Fruit fly (Drosophila melanogaster) whole organism, embryonic: ENCODE measurements around the gene mRpL10.

Experiments used
- ATbp ChIP-seq: fragments of 200-800 bp; sonication (Bioruptor generic); optimal IDR thresholded peaks from 2 replicates; lab custom pipeline; 2017; ENCODE audit warnings: missing biosample characterization, mild to moderate bottlenecking, missing genetic modification characterization, missing genetic modification reagents
- Awh ChIP-seq: fragments of 200-800 bp; sonication (Bioruptor generic); IDR thresholded peaks from 2 replicates; pipeline ENCODE4, ENCODE4 v1.3.6; 2022; ENCODE audit warnings: missing biosample characterization, missing genetic modification characterization
- CG10654 ChIP-seq: fragments of 200-800 bp; sonication (Bioruptor generic); optimal IDR thresholded peaks from 2 replicates; lab custom pipeline; 2016; ENCODE audit warnings: missing biosample characterization, missing genetic modification characterization
- CG11696 ChIP-seq: fragments of 200-800 bp; sonication (Bioruptor generic); IDR thresholded peaks from 2 replicates; pipeline ENCODE4 v1.3.6; 2022; ENCODE audit warnings: missing biosample characterization, missing genetic modification characterization
- CG13624 ChIP-seq: fragments of 200-800 bp; sonication (Bioruptor generic); optimal IDR thresholded peaks from 2 replicates; lab custom pipeline; 2016; ENCODE audit warnings: missing biosample characterization, missing genetic modification characterization
- CG13775 ChIP-seq: fragments of 200-800 bp; sonication (Bioruptor generic); optimal IDR thresholded peaks from 3 replicates; lab custom pipeline; 2017; ENCODE audit warnings: missing biosample characterization, mild to moderate bottlenecking, missing genetic modification characterization
- CG14860 ChIP-seq: fragments of 200-800 bp; sonication (Bioruptor generic); IDR thresholded peaks from 3 replicates; pipeline ENCODE4 v1.3.6; 2022; ENCODE audit warnings: missing biosample characterization, missing genetic modification characterization; ENCODE audit not compliant: partially characterized antibody
- CG16863 ChIP-seq: fragments of 200-800 bp; sonication (Bioruptor generic); optimal IDR thresholded peaks from 3 replicates; lab custom pipeline; 2016; ENCODE audit warnings: missing biosample characterization, missing genetic modification characterization
- CG17328 ChIP-seq: fragments of 200-800 bp; sonication (Bioruptor generic); IDR thresholded peaks from 2 replicates; pipeline ENCODE4 v1.3.6; 2022; ENCODE audit warnings: missing biosample characterization, missing genetic modification characterization
- CG2129 ChIP-seq: fragments of 200-800 bp; sonication (Bioruptor generic); IDR thresholded peaks from 2 replicates; pipeline ENCODE4 v1.3.6; 2022; ENCODE audit warnings: missing biosample characterization, missing genetic modification characterization; ENCODE audit not compliant: partially characterized antibody
- CG2712 ChIP-seq: fragments of 200-800 bp; optimal IDR thresholded peaks from 3 replicates; lab custom pipeline; 2019; ENCODE audit warnings: missing biosample characterization, mild to moderate bottlenecking, missing genetic modification characterization, moderate library complexity
- CG2889 ChIP-seq: fragments of 200-800 bp; sonication (Bioruptor generic); IDR thresholded peaks from 3 replicates; pipeline ENCODE4 v1.3.6; 2022; ENCODE audit warnings: missing biosample characterization, missing genetic modification characterization
- CG4404 ChIP-seq: fragments of 200-800 bp; sonication (Bioruptor generic); IDR thresholded peaks from 2 replicates; pipeline ENCODE4 v1.3.6; 2022; ENCODE audit warnings: missing biosample characterization, missing genetic modification characterization
- CG6791 ChIP-seq: fragments of 200-800 bp; sonication (Bioruptor generic); IDR thresholded peaks from 3 replicates; pipeline ENCODE4 v1.3.6; 2022; ENCODE audit warnings: missing biosample characterization, missing genetic modification characterization; ENCODE audit not compliant: partially characterized antibody
- Deaf1 ChIP-seq: fragments of 200-800 bp; optimal IDR thresholded peaks from 3 replicates; lab custom pipeline; 2019; ENCODE audit warnings: missing biosample characterization, mild to moderate bottlenecking, missing genetic modification characterization, moderate library complexity
- Dll ChIP-seq: fragments of 200-800 bp; sonication (Bioruptor generic); IDR thresholded peaks from 4 replicates; pipeline ENCODE4 v1.3.6; 2022; ENCODE audit warnings: missing biosample characterization, missing genetic modification characterization; ENCODE audit not compliant: partially characterized antibody
- HLH4C ChIP-seq: fragments of 200-800 bp; sonication (Bioruptor generic); IDR thresholded peaks from 3 replicates; pipeline ENCODE4 v1.3.6; 2022; ENCODE audit warnings: missing biosample characterization, missing genetic modification characterization; ENCODE audit not compliant: partially characterized antibody
- Hmr ChIP-seq: fragments of 200-800 bp; sonication (Bioruptor generic); optimal IDR thresholded peaks from 3 replicates; lab custom pipeline; 2017; ENCODE audit warnings: mild to moderate bottlenecking, missing biosample characterization, missing genetic modification reagents, missing genetic modification characterization
- Mad ChIP-seq: fragments of 200-800 bp; sonication (Bioruptor generic); optimal IDR thresholded peaks from 2 replicates; lab custom pipeline; 2016; ENCODE audit warnings: missing biosample characterization, missing genetic modification characterization
- NFAT ChIP-seq: fragments of 200-800 bp; sonication (Bioruptor generic); IDR thresholded peaks from 2 replicates; pipeline ENCODE4 v1.3.6; 2022; ENCODE audit warnings: missing biosample characterization, missing genetic modification characterization
- Nf-YB ChIP-seq: fragments of 200-800 bp; sonication (Bioruptor generic); optimal IDR thresholded peaks from 3 replicates; lab custom pipeline; 2019; ENCODE audit warnings: missing biosample characterization, mild to moderate bottlenecking, missing genetic modification characterization, moderate library complexity
- Oli ChIP-seq: fragments of 200-800 bp; sonication (Bioruptor generic); optimal IDR thresholded peaks from 2 replicates; lab custom pipeline; 2018; ENCODE audit warnings: missing biosample characterization, mild to moderate bottlenecking, missing genetic modification characterization, moderate library complexity
- Optix ChIP-seq: fragments of 200-800 bp; sonication (Bioruptor generic); IDR thresholded peaks from 3 replicates; pipeline ENCODE4 v1.3.6; 2022; ENCODE audit warnings: missing biosample characterization, missing genetic modification characterization
- Rx ChIP-seq: fragments of 200-800 bp; sonication (Bioruptor generic); IDR thresholded peaks from 2 replicates; pipeline ENCODE4 v1.3.6; 2022; ENCODE audit warnings: missing biosample characterization, missing genetic modification characterization
- az2 ChIP-seq: fragments of 200-800 bp; sonication (Bioruptor generic); optimal IDR thresholded peaks from 3 replicates; lab custom pipeline; 2016; ENCODE audit warnings: missing biosample characterization, missing genetic modification characterization
- bsh ChIP-seq, 2 experiments: fragments of 200-800 bp; sonication (Bioruptor generic); optimal IDR thresholded peaks; 2 replicates each; lab custom pipeline; 2017 to 2018; ENCODE audit warnings: mild to moderate bottlenecking in 2 of 2, missing biosample characterization in 2 of 2, missing genetic modification characterization in 2 of 2, moderate library complexity in 1 of 2
- cato ChIP-seq: fragments of 200-800 bp; sonication (Bioruptor generic); optimal IDR thresholded peaks from 2 replicates; lab custom pipeline; 2016; ENCODE audit warnings: missing biosample characterization, missing genetic modification characterization, borderline replicate concordance
- chinmo ChIP-seq: fragments of 200-800 bp; sonication (Bioruptor generic); IDR thresholded peaks from 4 replicates; pipeline ENCODE4 v1.3.6; 2022; ENCODE audit warnings: missing biosample characterization, missing genetic modification characterization; ENCODE audit not compliant: partially characterized antibody
- ci ChIP-seq: fragments of 200-800 bp; sonication (Bioruptor generic); IDR thresholded peaks from 3 replicates; pipeline ENCODE4 v1.3.6; 2022; ENCODE audit warnings: missing biosample characterization, missing genetic modification characterization
- croc ChIP-seq: fragments of 200-800 bp; sonication (Bioruptor generic); conservative IDR thresholded peaks from 3 replicates; pipeline ENCODE4 v1.3.6; 2022; ENCODE audit warnings: missing biosample characterization, missing genetic modification characterization
- dpn ChIP-seq, 2 experiments: fragments of 200-800 bp; sonication (Bioruptor generic); optimal IDR thresholded peaks; 3 replicates each; lab custom pipeline; 2016; ENCODE audit warnings: missing biosample characterization in 2 of 2, missing genetic modification characterization in 2 of 2
- ems ChIP-seq: fragments of 200-800 bp; sonication (Bioruptor generic); optimal IDR thresholded peaks from 3 replicates; lab custom pipeline; 2016; ENCODE audit warnings: missing biosample characterization, missing genetic modification characterization
- lmd ChIP-seq: fragments of 200-800 bp; sonication (Bioruptor generic); IDR thresholded peaks from 2 replicates; pipeline ENCODE4 v1.3.6; 2022; ENCODE audit warnings: missing biosample characterization, missing genetic modification characterization
- lov ChIP-seq, 2 experiments: fragments of 200-800 bp in 1 of 2; fragments of >200 bp in 1 of 2; sonication (Bioruptor generic) in 1 of 2; IDR thresholded peaks in 1 of 2; optimal IDR thresholded peaks in 1 of 2; 2 replicates in 1 of 2; 3 replicates in 1 of 2; pipeline versions ENCODE4 v1.3.6 to Lab custom; 2017 to 2022; ENCODE audit warnings: missing biosample characterization in 1 of 2, missing genetic modification characterization in 1 of 2
- mld ChIP-seq: fragments of 200-800 bp; sonication (Bioruptor generic); IDR thresholded peaks from 3 replicates; pipeline ENCODE4 v1.3.6; 2022; ENCODE audit warnings: missing biosample characterization, missing genetic modification characterization; ENCODE audit not compliant: partially characterized antibody
- ranshi ChIP-seq: fragments of 200-800 bp; sonication (Bioruptor generic); IDR thresholded peaks from 2 replicates; pipeline ENCODE4 v1.3.6; 2022; ENCODE audit warnings: missing biosample characterization, missing genetic modification characterization
- sens ChIP-seq: fragments of 200-800 bp; sonication (Bioruptor generic); peaks from one replicate; lab custom pipeline; 2016; ENCODE audit warnings: missing biosample characterization, missing genetic modification characterization
- sens-2 ChIP-seq: fragments of 200-800 bp; sonication (Bioruptor generic); IDR thresholded peaks from 2 replicates; pipeline ENCODE4 v1.3.6; 2022; ENCODE audit warnings: missing biosample characterization, missing genetic modification characterization

mRpL10 gene

DNA sequence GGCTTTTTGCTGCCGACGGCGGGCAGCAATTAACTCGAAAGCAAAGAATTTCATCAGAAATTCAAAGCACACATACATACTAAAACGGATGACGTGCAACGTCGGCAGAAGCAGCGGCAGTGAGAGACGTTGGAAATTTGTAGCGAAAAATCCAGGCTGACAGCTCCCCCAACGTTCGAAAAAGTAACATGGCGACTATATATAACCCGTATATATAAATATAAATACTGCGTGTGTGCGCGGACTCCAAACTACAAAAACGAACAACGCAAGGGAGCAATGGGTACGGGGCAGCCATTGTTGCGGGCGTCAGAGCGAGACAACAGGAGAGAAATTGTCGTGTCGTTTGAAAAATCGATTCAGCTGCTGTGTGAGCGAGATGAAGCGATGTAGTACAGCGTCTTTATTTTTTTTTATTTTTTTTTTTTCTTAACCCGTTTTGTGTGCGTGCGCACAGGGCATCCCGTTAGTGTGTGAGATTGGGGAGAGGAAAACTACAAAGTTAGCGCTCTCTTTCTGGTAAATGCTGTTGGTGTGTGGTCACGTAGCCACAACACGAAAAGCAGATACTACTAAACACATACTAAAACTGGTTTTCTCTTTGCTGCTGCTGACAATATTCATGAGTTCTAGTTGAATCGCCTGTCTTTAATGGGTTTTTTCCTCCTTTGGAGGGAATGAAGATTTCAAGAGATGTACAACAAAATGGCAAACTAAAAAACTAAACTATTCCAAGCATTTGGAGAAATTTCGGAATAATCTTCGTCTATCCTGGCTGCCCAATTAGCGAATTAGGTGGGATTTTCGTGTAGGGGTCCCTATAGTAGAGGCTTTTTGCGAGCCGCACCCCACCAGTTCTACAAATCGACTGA, 42.8 kb upstream of the mRpL10 start (continued):
- TF ChIP-seq Nf-YB (GFP tag; lab: Kevin White, UChicago) (peak; percentile 59), CG6791 (GFP tag; lab: Robert Waterston, UW) (no peak), Oli (tag; lab: Kevin White, UChicago) (no peak), Dll (GFP tag; lab: Robert Waterston, UW) (no peak), dpn (GFP tag; optimal IDR thresholded peaks at IDR 0.05; lab: Kevin White, UChicago) (no peak), az2 (GFP tag; lab: Kevin White, UChicago) (no peak), Mad (GFP tag; lab: Kevin White, UChicago) (peak; percentile 5), bsh (GFP tag; optimal IDR thresholded peaks at IDR 0.05; lab: Kevin White, UChicago) (peak in 1 of 2 experiments; percentile 89), cato (GFP tag; lab: Kevin White, UChicago) (no peak), CG10654 (no peak), lmd (GFP tag; lab: Robert Waterston, UW) (no peak), CG13624 (GFP tag; lab: Kevin White, UChicago) (no peak), ATbp (GFP tag; lab: Kevin White, UChicago) (no peak), CG4404 (GFP tag; lab: Robert Waterston, UW) (no peak), Awh (no peak), ems (GFP tag; lab: Kevin White, UChicago) (no peak), CG2712 (tag; lab: Kevin White, UChicago) (no peak), Deaf1 (tag; lab: Kevin White, UChicago) (peak; percentile 38), CG2129 (no peak), CG11696 (GFP tag; lab: Robert Waterston, UW) (no peak), CG17328 (GFP tag; lab: Robert Waterston, UW) (no peak), CG16863 (GFP tag; lab: Kevin White, UChicago) (no peak), CG2889 (no peak), HLH4C (GFP tag; lab: Robert Waterston, UW) (no peak), Optix (no peak), sens-2 (GFP tag; lab: Robert Waterston, UW) (no peak), lov (optimal IDR thresholded peaks at IDR 0.05; lab: Kevin White, UChicago) (no peak), lov (GFP tag; IDR thresholded peaks at IDR 0.05; lab: Robert Waterston, UW) (no peak), ci (GFP tag; lab: Robert Waterston, UW) (no peak), ranshi (GFP tag; lab: Robert Waterston, UW) (no peak), croc (GFP tag; lab: Robert Waterston, UW) (no peak; the same call in 2 of the 3 replicates), CG14860 (GFP tag; lab: Robert Waterston, UW) (no peak), Hmr (GFP tag; lab: Kevin White, UChicago) (peak; percentile 68), chinmo (GFP tag; lab: Robert Waterston, UW) (no peak), NFAT (GFP tag; lab: Robert Waterston, UW) (no peak), CG13775 (GFP tag; lab: Kevin White, UChicago) (no peak), Rx (no peak), mld (no peak), sens (peak; percentile 93)
